Worm (Caenorhabditis elegans) whole organism, L2 larva: Measurements from ENCODE around the gene scl-27.

Experiments used
- ZK546.5 ChIP-seq: sonication (generic microtip); optimal IDR thresholded peaks from 2 replicates; lab custom pipeline; 2017; ENCODE audit warnings: missing biosample characterization, missing genetic modification characterization
- ceh-82 ChIP-seq: fragments of 150-350 bp; optimal IDR thresholded peaks from 2 replicates; lab custom pipeline; 2014; ENCODE audit warnings: missing biosample characterization, missing genetic modification characterization
- elt-3 ChIP-seq: sonication (generic microtip); optimal IDR thresholded peaks from 2 replicates; lab custom pipeline; 2017; ENCODE audit warnings: missing biosample characterization, missing genetic modification characterization
- nhr-237 ChIP-seq: fragments of 150-350 bp; optimal IDR thresholded peaks from 2 replicates; lab custom pipeline; 2014; ENCODE audit warnings: missing biosample characterization, missing genetic modification characterization
- nhr-77 ChIP-seq: fragments of 150-350 bp; optimal IDR thresholded peaks from 2 replicates; lab custom pipeline; 2014; ENCODE audit warnings: missing biosample characterization, missing genetic modification characterization
- snpc-4 ChIP-seq: fragments of 150-350 bp; optimal IDR thresholded peaks from 2 replicates; lab custom pipeline; 2014; ENCODE audit warnings: missing biosample characterization, missing genetic modification characterization
- unc-62 ChIP-seq: fragments of 150-350 bp; optimal IDR thresholded peaks from 2 replicates; lab custom pipeline; 2014; ENCODE audit warnings: missing biosample characterization, missing genetic modification reagents, missing genetic modification characterization
- zag-1 ChIP-seq: fragments of 150-350 bp; optimal IDR thresholded peaks from 2 replicates; lab custom pipeline; 2014; ENCODE audit warnings: missing biosample characterization, missing genetic modification characterization

DNA sequence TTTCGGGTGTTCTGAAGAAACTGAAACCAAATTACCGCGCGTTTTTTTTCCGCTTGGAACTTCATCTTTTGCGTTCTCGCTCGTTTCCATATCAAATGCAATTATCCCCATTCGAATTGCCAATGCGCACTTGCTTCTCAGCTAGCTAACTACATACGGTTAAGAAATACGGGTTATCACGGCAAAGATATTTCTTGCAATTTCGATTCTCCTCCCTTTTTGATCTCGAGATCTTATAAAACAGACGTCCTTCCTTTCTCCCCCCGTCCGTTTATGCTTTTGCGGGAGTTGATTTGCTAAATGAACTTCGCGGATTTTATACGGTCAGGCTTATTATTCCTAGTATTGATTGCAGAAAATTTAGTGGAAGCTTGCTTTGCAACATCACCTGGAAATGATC lies 29.0 kb downstream of the scl-27 start, which contains the start of gene B0554.4:
- TF ChIP-seq elt-3 (tag; lab: Kevin White, UChicago) (no peak), snpc-4 (tag; lab: Kevin White, UChicago) (no peak), ZK546.5 (tag; lab: Kevin White, UChicago) (no peak), zag-1 (tag; lab: Kevin White, UChicago) (no peak), nhr-77 (tag; lab: Kevin White, UChicago) (no peak), ceh-82 (tag; lab: Kevin White, UChicago) (no peak), nhr-237 (tag; lab: Kevin White, UChicago) (no peak), unc-62 (GFP tag; lab: Kevin White, UChicago) (no peak)
